Fruit fly (Drosophila melanogaster): ENCODE measurements around the gene Or1a.

Gene Or1a

DNA sequence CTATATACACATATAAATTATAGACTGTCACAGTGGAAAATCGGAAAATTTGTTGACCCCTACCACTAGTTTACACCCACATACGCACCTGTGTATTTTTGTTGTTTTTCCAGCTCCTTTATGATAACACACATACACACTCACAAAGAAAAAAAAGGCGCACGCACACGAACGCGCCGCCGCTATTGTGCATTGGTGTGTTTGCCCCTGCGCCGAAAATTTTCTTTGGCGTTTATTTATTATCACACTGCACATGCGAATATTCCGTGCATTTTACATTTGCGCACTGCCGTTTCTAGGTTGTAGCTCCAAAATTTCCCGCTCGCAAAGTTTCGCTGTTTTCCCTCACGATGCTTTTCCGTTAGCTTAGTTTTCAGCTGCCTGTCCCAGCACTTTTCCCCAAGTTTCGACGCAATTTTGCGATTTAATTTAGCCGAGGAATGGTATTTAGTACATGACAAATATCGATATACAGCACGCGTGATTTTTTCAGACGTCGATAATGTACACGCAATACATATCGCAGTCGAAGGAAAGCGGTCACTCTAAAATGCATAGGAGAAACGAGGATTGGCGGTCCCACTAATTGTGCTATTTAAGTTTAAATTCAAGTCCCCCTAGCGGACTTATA, 35.7 kb upstream of the Or1a start, which contains the start of the genes CG3777 and ewg (continued):
- TF ChIP-seq hb (GFP tag; IDR thresholded peaks at IDR 0.05; ENCODE audit: partially characterized antibody) = peak; percentile 96
- no peak for TF ChIP-seq E2f1 (GFP tag; IDR thresholded peaks at IDR 0.05)
- peak; percentile 8; the same call in 1 of the 2 replicates for TF ChIP-seq Adf1 (GFP tag; IDR thresholded peaks at IDR 0.05)
- peak; percentile 25 for TF ChIP-seq B-H2 (GFP tag; optimal IDR thresholded peaks at IDR 0.05)
- peak; percentile 30 for TF ChIP-seq phol (tag; optimal IDR thresholded peaks at IDR 0.05)
- TF ChIP-seq CG10565 (GFP tag; optimal IDR thresholded peaks at IDR 0.05) = no peak
- no peak for TF ChIP-seq Drgx (GFP tag; IDR thresholded peaks at IDR 0.05)
- peak; percentile 53 for TF ChIP-seq HmgD (GFP tag; optimal IDR thresholded peaks at IDR 0.05)
- no peak for TF ChIP-seq nau (GFP tag; optimal IDR thresholded peaks at IDR 0.05)
- peak; percentile 26 for TF ChIP-seq p53 (GFP tag; optimal IDR thresholded peaks at IDR 0.05)
- TF ChIP-seq CG16863 (GFP tag; optimal IDR thresholded peaks at IDR 0.05) = no peak
- TF ChIP-seq CG6765 (GFP tag; optimal IDR thresholded peaks at IDR 0.05) = no peak
- no peak for TF ChIP-seq H15 (GFP tag; IDR thresholded peaks at IDR 0.05)
- TF ChIP-seq sob (GFP tag; IDR thresholded peaks at IDR 0.05) = no peak
- peak; percentile 30 for TF ChIP-seq CG2712 (tag; optimal IDR thresholded peaks at IDR 0.05)
- no peak for TF ChIP-seq Sox100B (GFP tag; optimal IDR thresholded peaks at IDR 0.05)
- peak; percentile 78 for TF ChIP-seq E2f2 (GFP tag; IDR thresholded peaks at IDR 0.05)
- TF ChIP-seq Ptx1 (GFP tag; IDR thresholded peaks at IDR 0.05) = no peak
- no peak for TF ChIP-seq kni (GFP tag; optimal IDR thresholded peaks at IDR 0.05)
- TF ChIP-seq h (optimal IDR thresholded peaks at IDR 0.05) = no peak
- no peak for TF ChIP-seq Oaz (GFP tag; IDR thresholded peaks at IDR 0.05)
- TF ChIP-seq CG8924 (tag; optimal IDR thresholded peaks at IDR 0.05) = peak; percentile 30
- peak; percentile 52; the same call in 2 of the 3 replicates for TF ChIP-seq row (GFP tag; IDR thresholded peaks at IDR 0.05)
- no peak for TF ChIP-seq Oli (tag; optimal IDR thresholded peaks at IDR 0.05)
- TF ChIP-seq CG2120 (GFP tag; optimal IDR thresholded peaks at IDR 0.05) = peak; percentile 28
- TF ChIP-seq CG7745 (tag; optimal IDR thresholded peaks at IDR 0.05) = peak; percentile 65
- TF ChIP-seq gce (GFP tag; IDR thresholded peaks at IDR 0.05) = no peak
- TF ChIP-seq Hand (GFP tag; optimal IDR thresholded peaks at IDR 0.05) = no peak
- TF ChIP-seq Atf3 (GFP tag; optimal IDR thresholded peaks at IDR 0.05) = no peak
- no peak for TF ChIP-seq CG12155 (GFP tag; optimal IDR thresholded peaks at IDR 0.05)
- TF ChIP-seq wdn (GFP tag; IDR thresholded peaks at IDR 0.05) = no peak
- no peak for TF ChIP-seq ab (GFP tag; optimal IDR thresholded peaks at IDR 0.05)
- TF ChIP-seq CG8478 (optimal IDR thresholded peaks at IDR 0.05) = no peak
- TF ChIP-seq Hr51 (GFP tag; optimal IDR thresholded peaks at IDR 0.05) = no peak
- TF ChIP-seq CG13775 (GFP tag; optimal IDR thresholded peaks at IDR 0.05) = no peak
- no peak for TF ChIP-seq ind (GFP tag; optimal IDR thresholded peaks at IDR 0.05)
- TF ChIP-seq GATAe (GFP tag; conservative IDR thresholded peaks at IDR 0.05) = no peak
- TF ChIP-seq Elba2 (GFP tag; optimal IDR thresholded peaks at IDR 0.05) = no peak
- no peak for TF ChIP-seq maf-S (GFP tag; optimal IDR thresholded peaks at IDR 0.05)
- TF ChIP-seq aop (GFP tag; IDR thresholded peaks at IDR 0.05) = no peak
- TF ChIP-seq caup (GFP tag; optimal IDR thresholded peaks at IDR 0.05; ENCODE audit: severe bottlenecking) = peak; percentile 3
- TF ChIP-seq Ets65A (GFP tag) = peak; percentile 74
- no peak for TF ChIP-seq bowl (GFP tag; IDR thresholded peaks at IDR 0.05)
- TF ChIP-seq tna (GFP tag; IDR thresholded peaks at IDR 0.05; ENCODE audit: partially characterized antibody) = peak; percentile 93
- TF ChIP-seq CG11504 (tag; optimal IDR thresholded peaks at IDR 0.05) = peak; percentile 27
- no peak for TF ChIP-seq CG11723 (GFP tag; optimal IDR thresholded peaks at IDR 0.05)
- no peak for TF ChIP-seq insv (GFP tag; optimal IDR thresholded peaks at IDR 0.05)
- TF ChIP-seq Eip74EF (GFP tag; optimal IDR thresholded peaks at IDR 0.05) = no peak
- no peak for TF ChIP-seq dati (GFP tag; IDR thresholded peaks at IDR 0.05)
- TF ChIP-seq Hey (tag; optimal IDR thresholded peaks at IDR 0.05) = no peak
- TF ChIP-seq CG10543 (GFP tag; optimal IDR thresholded peaks at IDR 0.05) = no peak
